Worm (Caenorhabditis elegans): ENCODE results near the gene C24A3.4.

DNA sequence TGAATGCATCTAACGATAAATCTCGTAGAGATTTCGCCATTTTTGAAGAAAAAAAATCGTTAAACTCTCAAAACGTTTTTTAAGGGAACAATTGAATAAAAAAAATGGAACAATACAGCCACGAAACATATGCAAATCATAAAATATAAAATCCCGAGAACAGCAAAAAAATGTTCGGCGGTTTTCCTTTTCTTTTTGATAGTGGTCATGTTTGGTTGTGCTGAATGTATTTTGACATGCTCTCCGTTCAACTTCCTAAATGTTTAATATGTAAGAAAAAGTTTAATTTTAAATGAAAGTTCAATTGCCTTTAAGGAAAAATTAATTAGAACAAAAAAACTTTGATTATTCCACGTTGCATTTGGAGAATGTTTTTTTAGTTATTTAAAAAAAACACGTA is 18.2 kb downstream of the C24A3.4 start, which contains the start of gene C24A3.9:
- TF ChIP-seq ZK337.2 (GFP tag; IDR thresholded peaks at IDR 0.05) (no peak), nhr-76 (tag; optimal IDR thresholded peaks at IDR 0.05) (no peak), unc-39 (tag; optimal IDR thresholded peaks at IDR 0.05) (no peak), dpl-1 (GFP tag; optimal IDR thresholded peaks at IDR 0.05) (no peak), unc-62 (GFP tag; optimal IDR thresholded peaks at IDR 0.05 in 1 of 2) (no peak), unc-62 (tag; optimal IDR thresholded peaks at IDR 0.05) (no peak), arid-1 (GFP tag; conservative IDR thresholded peaks at IDR 0.05) (no peak), nhr-28 (tag; optimal IDR thresholded peaks at IDR 0.05) (no peak)
